Worm (Caenorhabditis elegans) whole organism, L3 larva: ENCODE measurements around the gene sri-57.
A peak's percentile ranks its signal among the peaks of the same experiment; 100 is the strongest.
"Not testable (repeated sequence)": the region's sequence is repeated elsewhere in the genome, so short reads cannot be mapped to it uniquely, and the experiment has no call there.

ENCODE experiments used
- aly-2 ChIP-seq: fragments of 150-350 bp; optimal IDR thresholded peaks from 2 replicates; lab custom pipeline; 2014; ENCODE audit warnings: missing biosample characterization, missing genetic modification characterization
- ama-1 ChIP-seq: fragments of 150-350 bp; optimal IDR thresholded peaks from 2 replicates; lab custom pipeline; 2018
- ceh-16 ChIP-seq: sonication (generic microtip); optimal IDR thresholded peaks from 2 replicates; lab custom pipeline; 2017; ENCODE audit warnings: missing biosample characterization, missing genetic modification characterization
- ceh-28 ChIP-seq: fragments of 150-350 bp; optimal IDR thresholded peaks from 2 replicates; lab custom pipeline; 2014; ENCODE audit warnings: missing biosample characterization, missing genetic modification reagents, missing genetic modification characterization
- egl-27 ChIP-seq: sonication (generic microtip); optimal IDR thresholded peaks from 4 replicates; lab custom pipeline; 2017; ENCODE audit warnings: missing biosample characterization, missing genetic modification reagents, missing genetic modification characterization
- elt-2 ChIP-seq: sonication (generic microtip); optimal IDR thresholded peaks from 2 replicates; lab custom pipeline; 2016; ENCODE audit warnings: missing genetic modification reagents, mild to moderate bottlenecking, missing genetic modification characterization, missing compliant biosample characterization
- eor-1 ChIP-seq, 2 experiments: fragments of 150-350 bp; optimal IDR thresholded peaks; 2 replicates each; lab custom pipeline; 2014 to 2018; ENCODE audit warnings: missing biosample characterization in 2 of 2, missing genetic modification characterization in 2 of 2
- fkh-10 ChIP-seq: sonication (generic microtip); optimal IDR thresholded peaks from 2 replicates; lab custom pipeline; 2017; ENCODE audit warnings: missing biosample characterization, missing genetic modification reagents, missing genetic modification characterization
- lin-15B ChIP-seq: fragments of 150-350 bp; optimal IDR thresholded peaks from 2 replicates; lab custom pipeline; 2014; ENCODE audit warnings: missing biosample characterization, missing genetic modification characterization
- lsy-12 ChIP-seq: sonication (generic microtip); optimal IDR thresholded peaks from 2 replicates; lab custom pipeline; 2016; ENCODE audit warnings: mild to moderate bottlenecking, missing genetic modification characterization, missing compliant biosample characterization
- mdl-1 ChIP-seq: fragments of 150-350 bp; optimal IDR thresholded peaks from 2 replicates; lab custom pipeline; 2014; ENCODE audit warnings: missing biosample characterization, missing genetic modification characterization
- mml-1 ChIP-seq: fragments of 150-350 bp; sonication (generic microtip); optimal IDR thresholded peaks from 3 replicates; lab custom pipeline; 2014; ENCODE audit warnings: missing biosample characterization, missing genetic modification characterization
- nfya-1 ChIP-seq: sonication (generic microtip); optimal IDR thresholded peaks from 2 replicates; lab custom pipeline; 2017; ENCODE audit warnings: missing genetic modification characterization, mild to moderate bottlenecking, missing compliant biosample characterization, antibody characterized with exemption, moderate library complexity; ENCODE audit not compliant: insufficient read depth
- nhr-23 ChIP-seq: fragments of 150-350 bp; optimal IDR thresholded peaks from 2 replicates; lab custom pipeline; 2014; ENCODE audit warnings: missing biosample characterization, missing genetic modification reagents, missing genetic modification characterization
- nhr-237 ChIP-seq: fragments of 150-350 bp; optimal IDR thresholded peaks from 2 replicates; lab custom pipeline; 2014; ENCODE audit warnings: missing biosample characterization, missing genetic modification characterization
- nhr-25 ChIP-seq: sonication (generic microtip); optimal IDR thresholded peaks from 2 replicates; lab custom pipeline; 2017; ENCODE audit warnings: missing biosample characterization, missing genetic modification characterization
- nhr-28 ChIP-seq: fragments of 150-350 bp; optimal IDR thresholded peaks from 2 replicates; lab custom pipeline; 2014; ENCODE audit warnings: missing biosample characterization, missing genetic modification characterization
- nhr-67 ChIP-seq: fragments of 150-350 bp; optimal IDR thresholded peaks from 2 replicates; lab custom pipeline; 2014; ENCODE audit warnings: missing biosample characterization, missing genetic modification characterization
- nhr-77 ChIP-seq: fragments of 150-350 bp; optimal IDR thresholded peaks from 2 replicates; lab custom pipeline; 2014; ENCODE audit warnings: missing biosample characterization, missing genetic modification characterization
- pha-4 ChIP-seq: fragments of 150-350 bp; optimal IDR thresholded peaks from 2 replicates; lab custom pipeline; 2014; ENCODE audit warnings: missing biosample characterization, missing genetic modification reagents, missing genetic modification characterization
- pqm-1 ChIP-seq: fragments of 150-350 bp; optimal IDR thresholded peaks from 2 replicates; lab custom pipeline; 2017; ENCODE audit warnings: missing biosample characterization, missing genetic modification characterization, inconsistent platforms
- skn-1 ChIP-seq: fragments of 150-350 bp; optimal IDR thresholded peaks from 2 replicates; lab custom pipeline; 2014; ENCODE audit warnings: missing biosample characterization, missing genetic modification characterization
- snpc-4 ChIP-seq: fragments of 150-350 bp; optimal IDR thresholded peaks from 2 replicates; lab custom pipeline; 2014; ENCODE audit warnings: missing biosample characterization, missing genetic modification characterization
- tbx-2 ChIP-seq: sonication (generic microtip); optimal IDR thresholded peaks from 2 replicates; lab custom pipeline; 2016; ENCODE audit warnings: mild to moderate bottlenecking, missing genetic modification characterization, missing compliant biosample characterization
- zag-1 ChIP-seq: fragments of 150-350 bp; optimal IDR thresholded peaks from 2 replicates; lab custom pipeline; 2014; ENCODE audit warnings: missing biosample characterization, missing genetic modification characterization
- ztf-11 ChIP-seq: fragments of 150-350 bp; optimal IDR thresholded peaks from 2 replicates; lab custom pipeline; 2014; ENCODE audit warnings: missing biosample characterization, missing genetic modification characterization
- ztf-4 ChIP-seq: fragments of 150-350 bp; optimal IDR thresholded peaks from 2 replicates; lab custom pipeline; 2014; ENCODE audit warnings: missing biosample characterization, missing genetic modification characterization

Gene sri-57

ce11 chrII:2641777-2642176 is 30.4 kb downstream of the sri-57 start, which contains the start of gene F22E5.7:
Gene F22E5.7 (plus strand): TSS chrII:2642077.
- TF ChIP-seq ceh-28 (no peak), ama-1 (lab: Kevin White, UChicago) (no peak), nhr-237 (tag; lab: Kevin White, UChicago) (no peak), nhr-28 (tag; lab: Kevin White, UChicago) (no peak), snpc-4 (tag; lab: Kevin White, UChicago) (no peak), tbx-2 (tag; lab: Kevin White, UChicago) (no peak), nfya-1 (tag; lab: Kevin White, UChicago) (no peak), pha-4 (no peak)

ce11 chrII:2640982-2641381 is 31.2 kb downstream of the sri-57 start, which contains the start of gene F22E5.23:
Gene F22E5.23 (plus strand): TSS chrII:2641282.
- no peak for TF ChIP-seq nhr-77
- TF ChIP-seq nhr-28 (tag; lab: Kevin White, UChicago), result no peak
- no peak for TF ChIP-seq elt-2 (tag; lab: Kevin White, UChicago)
- TF ChIP-seq nhr-25 (tag; lab: Kevin White, UChicago), result no peak
- TF ChIP-seq tbx-2 (tag; lab: Kevin White, UChicago), result no peak

ce11 chrII:2639401-2640088 is 32.7 kb downstream of the sri-57 start, which contains the start of gene F22E5.8:
Gene F22E5.8 (plus strand): TSS chrII:2640038.
- TF ChIP-seq ama-1 (lab: Kevin White, UChicago); nhr-77; lsy-12: not testable (repeated sequence)
- TF ChIP-seq, all 47 proteins: peak for 0; not testable (repeated sequence) for 47

DNA sequence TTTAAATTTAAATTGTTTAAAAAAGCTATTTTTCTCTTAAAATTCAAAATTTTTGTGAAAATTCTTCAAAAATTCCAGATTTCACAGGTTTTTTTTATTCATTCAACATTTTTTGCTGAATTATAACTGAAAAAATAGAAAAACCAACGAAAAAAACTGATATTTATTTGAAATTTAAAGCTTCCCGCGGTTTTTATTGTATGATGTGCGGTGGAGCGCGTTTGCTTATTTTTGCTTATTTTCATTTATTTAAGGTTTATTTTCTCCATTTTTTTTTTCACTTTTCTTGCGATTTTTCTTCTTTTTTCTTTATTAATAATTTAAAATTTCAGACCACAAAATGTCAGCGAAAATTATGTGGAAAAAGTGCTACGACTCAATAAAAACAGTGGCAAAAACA is 34.2 kb downstream of the sri-57 start, which contains the start of gene F22E5.9:
Gene F22E5.9 (plus strand): TSS at position 327 of the 400 bp plus-strand sequence.
- TF ChIP-seq skn-1 (tag; lab: Kevin White, UChicago) (peak; percentile 52), lin-15B (tag; lab: Kevin White, UChicago) (no peak), pha-4 (peak; percentile 32), nhr-23 (tag; lab: Kevin White, UChicago) (no peak)

ce11 chrII:2637359-2637758 is 34.9 kb downstream of the sri-57 start, which contains the start of gene F22E5.21:
Gene F22E5.21 (minus strand): TSS chrII:2637459.
- TF ChIP-seq egl-27 (no peak), mml-1 (tag; lab: Kevin White, UChicago) (no peak), nhr-25 (tag; lab: Kevin White, UChicago) (no peak), ceh-16 (no peak), skn-1 (tag; lab: Kevin White, UChicago) (no peak), fkh-10 (no peak), nhr-77 (no peak), ceh-28 (no peak), nfya-1 (tag; lab: Kevin White, UChicago) (no peak), pqm-1 (tag; lab: Kevin White, UChicago) (no peak), ztf-11 (tag; lab: Kevin White, UChicago) (no peak)
- TF ChIP-seq, all 47 proteins: peak for 0

- no peak for TF ChIP-seq nhr-23 (tag; lab: Kevin White, UChicago)
- TF ChIP-seq ztf-4 (tag; lab: Kevin White, UChicago), result no peak
- TF ChIP-seq zag-1 (tag; lab: Kevin White, UChicago), result no peak
- TF ChIP-seq aly-2, result no peak
- no peak for TF ChIP-seq mdl-1
- no peak for TF ChIP-seq eor-1 (tag; optimal IDR thresholded peaks at IDR 0.05; lab: Kevin White, UChicago)
- TF ChIP-seq egl-27, result no peak
Observed at ce11 chrII:2631169-2631568, 41.1 kb downstream of the sri-57 start, which contains the start of gene D2062.1. Gene D2062.1 (plus strand): TSS chrII:2631469.

ce11 chrII:2629270-2629669 is 43.0 kb downstream of the sri-57 start, which contains the start of gene sri-37:
Gene sri-37 (plus strand): TSS chrII:2629570.
- no peak for TF ChIP-seq elt-2 (tag; lab: Kevin White, UChicago)

DNA sequence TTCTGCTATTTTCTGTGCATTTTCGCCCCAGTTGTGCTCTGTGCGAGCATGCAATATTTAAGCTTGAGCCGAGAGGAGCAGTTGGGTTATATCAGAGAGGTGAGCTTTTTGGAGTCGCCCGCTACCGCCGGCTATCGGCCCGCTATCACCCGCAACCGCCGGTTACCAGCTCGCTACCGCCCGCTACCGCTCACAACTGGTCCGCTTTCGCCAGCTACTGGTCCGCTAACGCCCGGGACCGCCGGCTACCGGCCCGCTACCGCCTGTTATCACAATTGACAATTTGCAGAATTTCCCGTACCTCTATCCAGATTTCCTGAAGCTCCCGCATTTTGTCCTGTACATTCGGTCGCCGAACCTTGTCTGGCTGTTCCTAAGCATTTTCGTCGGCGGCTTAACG is 43.8 kb downstream of the sri-57 start:
- TF ChIP-seq mml-1 (tag; lab: Kevin White, UChicago), result no peak
- TF ChIP-seq egl-27, result no peak
- no peak for TF ChIP-seq nhr-67
- TF ChIP-seq nhr-28 (tag; lab: Kevin White, UChicago), result no peak
- TF ChIP-seq, all 47 proteins: peak for 0
